Worm (Caenorhabditis elegans): ENCODE measurements around the gene F13B12.4.

- TF ChIP-seq flt-1 (GFP tag; IDR thresholded peaks at IDR 0.05) (no peak), klf-2 (GFP tag; conservative IDR thresholded peaks at IDR 0.05) (no peak), ztf-29 (GFP tag; IDR thresholded peaks at IDR 0.05) (no peak)
Observed at ce11 chrIV:10413828-10414227, 35.9 kb downstream of the F13B12.4 start, which contains the start of gene R10H10.7.

All from whole organism, midembryonic.